Fruit fly (Drosophila melanogaster) whole organism, embryonic: Measurements from ENCODE around the gene CG31800.

ENCODE experiments used
- Antp ChIP-seq: fragments of 200-800 bp; sonication (Bioruptor generic); optimal IDR thresholded peaks from 3 replicates; lab custom pipeline; 2016; ENCODE audit warnings: missing biosample characterization, missing genetic modification characterization
- Awh ChIP-seq: fragments of 200-800 bp; sonication (Bioruptor generic); IDR thresholded peaks from 2 replicates; pipeline ENCODE4, ENCODE4 v1.3.6; 2022; ENCODE audit warnings: missing biosample characterization, missing genetic modification characterization
- B-H2 ChIP-seq: fragments of 200-800 bp; sonication (Bioruptor generic); optimal IDR thresholded peaks from 2 replicates; lab custom pipeline; 2018; ENCODE audit warnings: missing biosample characterization, mild to moderate bottlenecking, missing genetic modification characterization
- BEAF-32 ChIP-seq: fragments of 200-800 bp; sonication (Bioruptor generic); optimal IDR thresholded peaks from 3 replicates; lab custom pipeline; 2017; ENCODE audit warnings: missing biosample characterization, missing genetic modification characterization, mild to moderate bottlenecking, moderate library complexity, missing genetic modification reagents
- Bdp1 ChIP-seq: fragments of 200-800 bp; sonication (Bioruptor generic); optimal IDR thresholded peaks from 3 replicates; lab custom pipeline; 2016; ENCODE audit warnings: missing biosample characterization, missing genetic modification characterization
- CG11695 ChIP-seq: fragments of 200-800 bp; sonication (Bioruptor generic); IDR thresholded peaks from 3 replicates; pipeline ENCODE4 v1.3.6; 2022; ENCODE audit warnings: missing biosample characterization, missing genetic modification characterization
- CG11723 ChIP-seq: fragments of 200-800 bp; sonication (Bioruptor generic); optimal IDR thresholded peaks from 2 replicates; lab custom pipeline; 2017; ENCODE audit warnings: missing biosample characterization, mild to moderate bottlenecking, missing genetic modification characterization
- CG12071 ChIP-seq: fragments of 200-800 bp; sonication (Bioruptor generic); optimal IDR thresholded peaks from 3 replicates; lab custom pipeline; 2018; ENCODE audit warnings: missing biosample characterization, mild to moderate bottlenecking, missing genetic modification characterization
- CG12236 ChIP-seq: fragments of 200-800 bp; sonication (Bioruptor generic); optimal IDR thresholded peaks from 2 replicates; lab custom pipeline; 2016; ENCODE audit warnings: missing biosample characterization, missing genetic modification characterization
- CG12391 ChIP-seq: fragments of 200-800 bp; sonication (Bioruptor generic); optimal IDR thresholded peaks from 3 replicates; lab custom pipeline; 2018; ENCODE audit warnings: missing biosample characterization, mild to moderate bottlenecking, missing genetic modification characterization, moderate library complexity
- CG1529 ChIP-seq: fragments of 200-800 bp; sonication (Bioruptor generic); optimal IDR thresholded peaks from 3 replicates; lab custom pipeline; 2018; ENCODE audit warnings: missing biosample characterization, missing genetic modification characterization
- CG16815 ChIP-seq: fragments of 200-800 bp; sonication (Bioruptor generic); optimal IDR thresholded peaks from 3 replicates; lab custom pipeline; 2017; ENCODE audit warnings: missing biosample characterization, mild to moderate bottlenecking, missing genetic modification characterization
- CG18262 ChIP-seq: fragments of 200-800 bp; optimal IDR thresholded peaks from 3 replicates; lab custom pipeline; 2019; ENCODE audit warnings: missing biosample characterization, mild to moderate bottlenecking, missing genetic modification characterization, moderate library complexity
- CG2712 ChIP-seq: fragments of 200-800 bp; optimal IDR thresholded peaks from 3 replicates; lab custom pipeline; 2019; ENCODE audit warnings: missing biosample characterization, mild to moderate bottlenecking, missing genetic modification characterization, moderate library complexity
- CG3163 ChIP-seq: fragments of 200-800 bp; sonication (Bioruptor generic); optimal IDR thresholded peaks from 3 replicates; lab custom pipeline; 2016; ENCODE audit warnings: missing biosample characterization, missing genetic modification characterization
- CG5953 ChIP-seq: fragments of 200-800 bp; sonication (Bioruptor generic); IDR thresholded peaks from 2 replicates; pipeline ENCODE4 v1.3.6; 2022; ENCODE audit warnings: missing biosample characterization, missing genetic modification characterization
- CG7987 ChIP-seq: fragments of 200-800 bp; sonication (Bioruptor generic); optimal IDR thresholded peaks from 2 replicates; lab custom pipeline; 2018; ENCODE audit warnings: missing biosample characterization, mild to moderate bottlenecking, missing genetic modification characterization, moderate library complexity
- CG9817 ChIP-seq: fragments of 200-800 bp; sonication (Bioruptor generic); optimal IDR thresholded peaks from 2 replicates; lab custom pipeline; 2018; ENCODE audit warnings: missing biosample characterization, mild to moderate bottlenecking, missing genetic modification characterization, moderate library complexity
- Dll ChIP-seq: fragments of 200-800 bp; sonication (Bioruptor generic); IDR thresholded peaks from 4 replicates; pipeline ENCODE4 v1.3.6; 2022; ENCODE audit warnings: missing biosample characterization, missing genetic modification characterization; ENCODE audit not compliant: partially characterized antibody
- Elba2 ChIP-seq: fragments of 200-800 bp; sonication (Bioruptor generic); optimal IDR thresholded peaks from 3 replicates; lab custom pipeline; 2016; ENCODE audit warnings: missing biosample characterization, missing genetic modification characterization
- HLH3B ChIP-seq: fragments of 200-800 bp; sonication (Bioruptor generic); IDR thresholded peaks from 2 replicates; pipeline ENCODE4 v1.3.6; 2022; ENCODE audit warnings: missing biosample characterization, missing genetic modification characterization
- Hr51 ChIP-seq, 2 experiments: fragments of 200-800 bp; sonication (Bioruptor generic); optimal IDR thresholded peaks; 2 replicates in 1 of 2; 3 replicates in 1 of 2; lab custom pipeline; 2016 to 2018; ENCODE audit warnings: missing biosample characterization in 2 of 2, missing genetic modification characterization in 2 of 2, mild to moderate bottlenecking in 1 of 2, moderate library complexity in 1 of 2
- Hr78 ChIP-seq, 2 experiments: fragments of 200-800 bp in 1 of 2; fragments of >200 bp in 1 of 2; sonication (Bioruptor generic) in 1 of 2; optimal IDR thresholded peaks; 2 replicates each; lab custom pipeline; 2017 to 2019; ENCODE audit warnings: missing biosample characterization in 2 of 2, missing genetic modification characterization in 2 of 2, mild to moderate bottlenecking in 1 of 2, moderate library complexity in 1 of 2
- MBD-R2 ChIP-seq: fragments of 200-800 bp; sonication (Bioruptor generic); IDR thresholded peaks from 2 replicates; pipeline ENCODE4 v1.3.6; 2022; ENCODE audit warnings: missing biosample characterization, missing genetic modification characterization
- NFAT ChIP-seq: fragments of 200-800 bp; sonication (Bioruptor generic); IDR thresholded peaks from 2 replicates; pipeline ENCODE4 v1.3.6; 2022; ENCODE audit warnings: missing biosample characterization, missing genetic modification characterization
- Optix ChIP-seq: fragments of 200-800 bp; sonication (Bioruptor generic); IDR thresholded peaks from 3 replicates; pipeline ENCODE4 v1.3.6; 2022; ENCODE audit warnings: missing biosample characterization, missing genetic modification characterization
- PHDP ChIP-seq: fragments of 200-800 bp; sonication (Bioruptor generic); optimal IDR thresholded peaks from 3 replicates; lab custom pipeline; 2018; ENCODE audit warnings: missing biosample characterization, mild to moderate bottlenecking, missing genetic modification characterization, moderate library complexity
- Pdp1 ChIP-seq, 2 experiments: fragments of 200-800 bp; sonication (Bioruptor generic); optimal IDR thresholded peaks; 3 replicates each; lab custom pipeline; 2016; ENCODE audit warnings: missing biosample characterization in 2 of 2, missing genetic modification characterization in 2 of 2, mild to moderate bottlenecking in 1 of 2, moderate library complexity in 1 of 2
- Rfx ChIP-seq: fragments of 200-800 bp; sonication (Bioruptor generic); IDR thresholded peaks from 2 replicates; pipeline ENCODE4 v1.3.6; 2022; ENCODE audit warnings: missing biosample characterization, missing genetic modification characterization
- Sox100B ChIP-seq: fragments of 200-800 bp; sonication (Bioruptor generic); optimal IDR thresholded peaks from 3 replicates; lab custom pipeline; 2018; ENCODE audit warnings: missing biosample characterization, mild to moderate bottlenecking, missing genetic modification characterization
- Sry-δ ChIP-seq: fragments of 200-800 bp; sonication (Bioruptor generic); optimal IDR thresholded peaks from 2 replicates; lab custom pipeline; 2016; ENCODE audit warnings: missing biosample characterization, missing genetic modification characterization
- Xrp1 ChIP-seq: fragments of 200-800 bp; sonication (Bioruptor generic); IDR thresholded peaks from 2 replicates; pipeline ENCODE4 v1.3.6; 2022; ENCODE audit warnings: missing biosample characterization, missing genetic modification characterization
- amos ChIP-seq: fragments of 200-800 bp; sonication (Bioruptor generic); IDR thresholded peaks from 2 replicates; pipeline ENCODE4 v1.3.6; 2022; ENCODE audit warnings: missing biosample characterization, missing genetic modification characterization; ENCODE audit not compliant: partially characterized antibody
- ato ChIP-seq: fragments of 200-800 bp; sonication (Bioruptor generic); IDR thresholded peaks from 2 replicates; pipeline ENCODE4 v1.3.6; 2022; ENCODE audit warnings: missing biosample characterization, missing genetic modification characterization; ENCODE audit not compliant: partially characterized antibody
- chn ChIP-seq: fragments of 200-800 bp; sonication (Bioruptor generic); optimal IDR thresholded peaks from 2 replicates; lab custom pipeline; 2016; ENCODE audit warnings: missing biosample characterization, missing genetic modification characterization
- dysf ChIP-seq: fragments of 200-800 bp; sonication (Bioruptor generic); IDR thresholded peaks from 3 replicates; pipeline ENCODE4 v1.3.6; 2022; ENCODE audit warnings: missing biosample characterization, missing genetic modification characterization
- exex ChIP-seq: fragments of 200-800 bp; sonication (Bioruptor generic); optimal IDR thresholded peaks from 4 replicates; lab custom pipeline; 2018; ENCODE audit warnings: missing biosample characterization, mild to moderate bottlenecking, missing genetic modification characterization, moderate library complexity
- inv ChIP-seq: fragments of 200-800 bp; sonication (Bioruptor generic); IDR thresholded peaks from 2 replicates; pipeline ENCODE4 v1.3.6; 2022; ENCODE audit warnings: missing biosample characterization, missing genetic modification characterization; ENCODE audit not compliant: partially characterized antibody
- pho ChIP-seq: fragments of 200-800 bp; sonication (Bioruptor generic); optimal IDR thresholded peaks from 2 replicates; lab custom pipeline; 2016; ENCODE audit warnings: missing biosample characterization, missing genetic modification characterization
- pita ChIP-seq: fragments of 200-800 bp; sonication (Bioruptor generic); optimal IDR thresholded peaks from 2 replicates; lab custom pipeline; 2017; ENCODE audit warnings: missing biosample characterization, mild to moderate bottlenecking, missing genetic modification characterization
- pzg ChIP-seq: fragments of 200-800 bp; sonication (Bioruptor generic); optimal IDR thresholded peaks from 3 replicates; lab custom pipeline; 2018; ENCODE audit warnings: missing biosample characterization, mild to moderate bottlenecking, missing genetic modification characterization, moderate library complexity
- ranshi ChIP-seq: fragments of 200-800 bp; sonication (Bioruptor generic); IDR thresholded peaks from 2 replicates; pipeline ENCODE4 v1.3.6; 2022; ENCODE audit warnings: missing biosample characterization, missing genetic modification characterization
- sens ChIP-seq: fragments of 200-800 bp; sonication (Bioruptor generic); peaks from one replicate; lab custom pipeline; 2016; ENCODE audit warnings: missing biosample characterization, missing genetic modification characterization
- shn ChIP-seq: fragments of 200-800 bp; sonication (Bioruptor generic); optimal IDR thresholded peaks from 3 replicates; lab custom pipeline; 2016; ENCODE audit warnings: missing biosample characterization, missing genetic modification characterization
- sim ChIP-seq: fragments of 200-800 bp; sonication (Bioruptor generic); IDR thresholded peaks from 2 replicates; pipeline ENCODE4 v1.3.6; 2022; ENCODE audit warnings: missing biosample characterization, missing genetic modification characterization
- slbo ChIP-seq: fragments of 200-800 bp; sonication (Bioruptor generic); IDR thresholded peaks from 2 replicates; pipeline ENCODE4 v1.3.6; 2022; ENCODE audit warnings: missing biosample characterization, missing genetic modification characterization
- wek ChIP-seq: fragments of 200-800 bp; sonication (Bioruptor generic); optimal IDR thresholded peaks from 3 replicates; lab custom pipeline; 2018; ENCODE audit warnings: missing biosample characterization, mild to moderate bottlenecking, missing genetic modification characterization, moderate library complexity
- zfh1 ChIP-seq: fragments of 200-800 bp; sonication (Bioruptor generic); IDR thresholded peaks from 3 replicates; pipeline ENCODE4 v1.3.6; 2022; ENCODE audit warnings: missing biosample characterization, missing genetic modification characterization

CG31800 gene

dm6 chr2L:18987078-18987895, 47.1 kb downstream of the CG31800 start, which contains the start of the genes Swip-1 and EMC5 (continued):
- TF ChIP-seq CG1529 (GFP tag; lab: Kevin White, UChicago): peak; percentile 8
- no peak for TF ChIP-seq CG12236 (GFP tag; lab: Kevin White, UChicago)
- peak; percentile 78 for TF ChIP-seq CG18262 (tag; lab: Kevin White, UChicago)
- no peak for TF ChIP-seq CG7987 (GFP tag; lab: Kevin White, UChicago)
- TF ChIP-seq pho (GFP tag; lab: Kevin White, UChicago): no peak
- TF ChIP-seq Xrp1 (GFP tag; lab: Robert Waterston, UW): peak; percentile 57
- no peak for TF ChIP-seq Antp (GFP tag; lab: Kevin White, UChicago)
- no peak for TF ChIP-seq sim (GFP tag; lab: Robert Waterston, UW)
- no peak for TF ChIP-seq wek (GFP tag; lab: Kevin White, UChicago)
- TF ChIP-seq sens (GFP tag; lab: Kevin White, UChicago): peak; percentile 55
- TF ChIP-seq CG5953 (GFP tag; lab: Robert Waterston, UW): no peak
- TF ChIP-seq CG12391 (tag; lab: Kevin White, UChicago): peak; percentile 87
- peak; percentile 85 for TF ChIP-seq slbo (GFP tag; lab: Robert Waterston, UW)
- TF ChIP-seq Bdp1 (GFP tag; lab: Kevin White, UChicago): no peak
- peak; percentile 2 for TF ChIP-seq CG3163
- TF ChIP-seq dysf: peak; percentile 73
- peak; percentile 28 for TF ChIP-seq CG11723 (GFP tag; lab: Kevin White, UChicago)
- peak in 1 of 2 experiments; percentile 19 for TF ChIP-seq Pdp1 (GFP tag; optimal IDR thresholded peaks at IDR 0.05; lab: Kevin White, UChicago)
- no peak for TF ChIP-seq CG12071 (GFP tag; lab: Kevin White, UChicago)
- TF ChIP-seq ranshi: peak; percentile 59; the same call in 1 of the 2 replicates
- peak; percentile 74 for TF ChIP-seq BEAF-32 (GFP tag; lab: Kevin White, UChicago)
- TF ChIP-seq CG16815 (GFP tag; lab: Kevin White, UChicago): peak; percentile 48
- peak; percentile 62 for TF ChIP-seq Sox100B (GFP tag; lab: Kevin White, UChicago)
- peak in 1 of 2 experiments; percentile 64 for TF ChIP-seq Hr51 (GFP tag; optimal IDR thresholded peaks at IDR 0.05; lab: Kevin White, UChicago)
- TF ChIP-seq inv (GFP tag; lab: Robert Waterston, UW): peak; percentile 35; the same call in 1 of the 2 replicates
- TF ChIP-seq B-H2: peak; percentile 66
- peak; percentile 55; the same call in 1 of the 2 replicates for TF ChIP-seq ato
- peak; percentile 68 for TF ChIP-seq Sry-δ (GFP tag; lab: Kevin White, UChicago)
- TF ChIP-seq zfh1 (GFP tag; lab: Robert Waterston, UW): peak; percentile 60
- TF ChIP-seq PHDP (tag; lab: Kevin White, UChicago): peak; percentile 62
- peak; percentile 60 for TF ChIP-seq CG9817 (tag; lab: Kevin White, UChicago)
- no peak for TF ChIP-seq pita (GFP tag; lab: Kevin White, UChicago)
- TF ChIP-seq Awh (GFP tag; lab: Robert Waterston, UW): peak; percentile 51; the same call in 1 of the 2 replicates
- peak; percentile 55 for TF ChIP-seq pzg
- TF ChIP-seq Rfx (GFP tag; lab: Robert Waterston, UW): peak; percentile 78
- peak; percentile 62 for TF ChIP-seq amos (GFP tag; lab: Robert Waterston, UW)
- peak; percentile 80 for TF ChIP-seq CG2712 (tag; lab: Kevin White, UChicago)
- TF ChIP-seq HLH3B (GFP tag; lab: Robert Waterston, UW): peak; percentile 52; the same call in 1 of the 2 replicates
- peak; percentile 24 for TF ChIP-seq exex (tag; lab: Kevin White, UChicago)
- TF ChIP-seq chn: no peak
- peak; percentile 81 for TF ChIP-seq MBD-R2 (GFP tag; lab: Robert Waterston, UW)
- TF ChIP-seq Dll (GFP tag; lab: Robert Waterston, UW): peak; percentile 78
- no peak for TF ChIP-seq CG11695 (GFP tag; lab: Robert Waterston, UW)
- TF ChIP-seq shn (GFP tag; lab: Kevin White, UChicago): no peak
- TF ChIP-seq Hr78 (GFP tag; optimal IDR thresholded peaks at IDR 0.05; lab: Kevin White, UChicago): peak in 1 of 2 experiments; percentile 15
- TF ChIP-seq NFAT (GFP tag; lab: Robert Waterston, UW): peak; percentile 44
- TF ChIP-seq Elba2 (GFP tag; lab: Kevin White, UChicago): peak; percentile 88
- 0 out of 3 replicates have a peak, but pooled peaks have one; percentile 12 for TF ChIP-seq Optix (GFP tag; lab: Robert Waterston, UW)
